Worm (Caenorhabditis elegans): ENCODE data around the gene cux-7.

The cux-7 gene

ce11 chrIII:7518424-7518823 lies 2.2 kb downstream of the cux-7 start, which contains the start of gene clk-2:
TSS of gene clk-2 (minus strand) at chrIII:7518524.
- TF ChIP-seq elt-1 (tag; optimal IDR thresholded peaks at IDR 0.05) = no peak
- no peak for TF ChIP-seq ama-1 (optimal IDR thresholded peaks at IDR 0.05)
- TF ChIP-seq ceh-16 (tag; optimal IDR thresholded peaks at IDR 0.05) = no peak
- TF ChIP-seq ztf-1 (GFP tag; conservative IDR thresholded peaks at IDR 0.05) = no peak
- TF ChIP-seq blmp-1 (tag; optimal IDR thresholded peaks at IDR 0.05; ENCODE audit: insufficient read depth) = no peak
- TF ChIP-seq alr-1 (tag; optimal IDR thresholded peaks at IDR 0.05) = no peak
- TF ChIP-seq elt-3 (tag; optimal IDR thresholded peaks at IDR 0.05) = no peak
- no peak for TF ChIP-seq nhr-25 (tag; optimal IDR thresholded peaks at IDR 0.05)
- no peak for TF ChIP-seq unc-39 (tag; optimal IDR thresholded peaks at IDR 0.05)
- TF ChIP-seq ztf-11 (tag; optimal IDR thresholded peaks at IDR 0.05) = no peak
- no peak for TF ChIP-seq nhr-23 (tag; optimal IDR thresholded peaks at IDR 0.05)
- no peak for TF ChIP-seq lin-13 (GFP tag; optimal IDR thresholded peaks at IDR 0.05)
- no peak for TF ChIP-seq lin-39 (tag; optimal IDR thresholded peaks at IDR 0.05)
- no peak for TF ChIP-seq lin-11 (tag; optimal IDR thresholded peaks at IDR 0.05)
- no peak for TF ChIP-seq sma-3 (GFP tag; optimal IDR thresholded peaks at IDR 0.05)
- no peak for TF ChIP-seq mdl-1 (tag; optimal IDR thresholded peaks at IDR 0.05)

ce11 chrIII:7508128-7508635 lies 12.5 kb downstream of the cux-7 start, which contains the start of gene cls-1:
TSS of gene cls-1 (plus strand) at chrIII:7508178.
- TF ChIP-seq ZK546.5 (tag; optimal IDR thresholded peaks at IDR 0.05) (no peak), nhr-6 (tag; optimal IDR thresholded peaks at IDR 0.05) (no peak), fos-1 (tag; optimal IDR thresholded peaks at IDR 0.05) (peak; percentile 56), alr-1 (tag; optimal IDR thresholded peaks at IDR 0.05) (no peak)

- TF ChIP-seq lin-39 (tag; optimal IDR thresholded peaks at IDR 0.05) (no peak), mab-5 (tag; optimal IDR thresholded peaks at IDR 0.05) (no peak), elt-1 (tag; optimal IDR thresholded peaks at IDR 0.05) (no peak)
These were observed 13.7 kb downstream of the cux-7 start for ce11 chrIII:7506983-7507382.

ce11 chrIII:7499421-7499902 lies 21.2 kb downstream of the cux-7 start, which contains the start of the genes C07H6.9 and sap-140:
TSS of gene C07H6.9 (minus strand) at chrIII:7499471.
TSS of gene sap-140 (plus strand) at chrIII:7499738.
- TF ChIP-seq mbf-1 (tag; optimal IDR thresholded peaks at IDR 0.05) (no peak), mab-5 (tag; optimal IDR thresholded peaks at IDR 0.05) (peak; percentile 32), unc-39 (tag; optimal IDR thresholded peaks at IDR 0.05) (no peak), ztf-4 (tag; optimal IDR thresholded peaks at IDR 0.05) (peak; percentile 37), nhr-23 (tag; optimal IDR thresholded peaks at IDR 0.05) (no peak), R02D3.7 (tag; optimal IDR thresholded peaks at IDR 0.05) (peak; percentile 8), ztf-1 (GFP tag; conservative IDR thresholded peaks at IDR 0.05) (no peak), gmeb-1 (tag; optimal IDR thresholded peaks at IDR 0.05) (peak; percentile 92), sem-4 (tag; optimal IDR thresholded peaks at IDR 0.05) (peak; percentile 19), nhr-6 (tag; optimal IDR thresholded peaks at IDR 0.05) (peak; percentile 5), nhr-237 (tag; optimal IDR thresholded peaks at IDR 0.05) (no peak), skn-1 (tag; optimal IDR thresholded peaks at IDR 0.05) (no peak), unc-62 (GFP tag; optimal IDR thresholded peaks at IDR 0.05) (no peak), snpc-4 (tag; optimal IDR thresholded peaks at IDR 0.05) (peak; percentile 54), Y55F3AM.14 (GFP tag; optimal IDR thresholded peaks at IDR 0.05) (no peak), aly-2 (tag; optimal IDR thresholded peaks at IDR 0.05) (no peak), dmd-4 (tag; optimal IDR thresholded peaks at IDR 0.05) (no peak), lin-13 (GFP tag; optimal IDR thresholded peaks at IDR 0.05) (peak; percentile 90), elt-3 (tag; optimal IDR thresholded peaks at IDR 0.05) (no peak), mdl-1 (tag; optimal IDR thresholded peaks at IDR 0.05) (peak in 1 of 2 experiments; percentile 4), alr-1 (tag; optimal IDR thresholded peaks at IDR 0.05) (no peak), ceh-16 (tag; optimal IDR thresholded peaks at IDR 0.05) (no peak), C34F6.9 (tag; optimal IDR thresholded peaks at IDR 0.05) (peak; percentile 93), blmp-1 (tag; optimal IDR thresholded peaks at IDR 0.05; ENCODE audit: insufficient read depth) (no peak), nhr-10 (tag; optimal IDR thresholded peaks at IDR 0.05) (peak; percentile 42), zag-1 (tag; optimal IDR thresholded peaks at IDR 0.05) (no peak), crh-2 (tag; optimal IDR thresholded peaks at IDR 0.05) (peak; percentile 87), nhr-25 (tag; optimal IDR thresholded peaks at IDR 0.05) (peak; percentile 74), lsy-2 (tag; optimal IDR thresholded peaks at IDR 0.05) (peak; percentile 84 to 91), sma-3 (GFP tag; optimal IDR thresholded peaks at IDR 0.05) (peak; percentile 73), egl-27 (tag; optimal IDR thresholded peaks at IDR 0.05) (no peak), fos-1 (tag; optimal IDR thresholded peaks at IDR 0.05) (peak; percentile 53), nhr-129 (tag; optimal IDR thresholded peaks at IDR 0.05) (peak; percentile 53), lin-39 (tag; optimal IDR thresholded peaks at IDR 0.05) (no peak), ztf-11 (tag; optimal IDR thresholded peaks at IDR 0.05) (no peak), ama-1 (optimal IDR thresholded peaks at IDR 0.05) (peak; percentile 50), ZK546.5 (tag; optimal IDR thresholded peaks at IDR 0.05) (no peak), nhr-12 (tag; optimal IDR thresholded peaks at IDR 0.05) (no peak), nhr-21 (tag; optimal IDR thresholded peaks at IDR 0.05) (peak; percentile 63), ceh-82 (tag; optimal IDR thresholded peaks at IDR 0.05) (no peak), lin-11 (tag; optimal IDR thresholded peaks at IDR 0.05) (peak; percentile 58), elt-1 (tag; optimal IDR thresholded peaks at IDR 0.05) (no peak), nhr-11 (tag; optimal IDR thresholded peaks at IDR 0.05) (no peak), nhr-77 (tag; optimal IDR thresholded peaks at IDR 0.05) (no peak)

Data from whole organism, L2 larva.